Worm (Caenorhabditis elegans) whole organism, midembryonic: ENCODE results near the gene C54C6.4.

Source experiments
- T22C8.4 ChIP-seq: fragments of 200-800 bp; sonication (Bioruptor generic); IDR thresholded peaks from 2 replicates; pipeline ENCODE4 v1.3.6; 2022; ENCODE audit warnings: missing genetic modification characterization, missing compliant biosample characterization
- cog-1 ChIP-seq: sonication (generic microtip); optimal IDR thresholded peaks from 2 replicates; lab custom pipeline; 2016; ENCODE audit warnings: missing genetic modification characterization, missing compliant biosample characterization
- flt-1 ChIP-seq: fragments of 200-800 bp; sonication (Bioruptor generic); IDR thresholded peaks from 2 replicates; pipeline ENCODE4 v1.3.6; 2022; ENCODE audit warnings: missing genetic modification characterization, missing compliant biosample characterization
- klf-2 ChIP-seq: fragments of 200-800 bp; sonication (Bioruptor generic); conservative IDR thresholded peaks from 2 replicates; pipeline ENCODE4 v1.3.6; 2022; ENCODE audit warnings: missing genetic modification reagents, missing genetic modification characterization, missing compliant biosample characterization
- med-1 ChIP-seq: sonication (generic microtip); optimal IDR thresholded peaks from 2 replicates; lab custom pipeline; 2017; ENCODE audit warnings: missing genetic modification characterization, mild to moderate bottlenecking, missing compliant biosample characterization, antibody characterized with exemption, missing genetic modification reagents; ENCODE audit not compliant: insufficient read depth
- ref-1 ChIP-seq: fragments of 200-800 bp; sonication (Bioruptor generic); conservative IDR thresholded peaks from 2 replicates; pipeline ENCODE4 v1.3.6; 2022; ENCODE audit warnings: missing genetic modification reagents, missing genetic modification characterization, missing compliant biosample characterization
- tab-1 ChIP-seq: fragments of 200-800 bp; sonication (Bioruptor generic); IDR thresholded peaks from 2 replicates; pipeline ENCODE4 v1.3.6; 2022; ENCODE audit warnings: missing genetic modification characterization, missing compliant biosample characterization
- ztf-29 ChIP-seq: fragments of 200-800 bp; sonication (Bioruptor generic); IDR thresholded peaks from 2 replicates; pipeline ENCODE4 v1.3.6; 2022; ENCODE audit warnings: missing genetic modification reagents, missing genetic modification characterization, missing compliant biosample characterization

- TF ChIP-seq med-1 (GFP tag; lab: Kevin White, UChicago) (no peak), tab-1 (GFP tag; lab: Robert Waterston, UW) (no peak), cog-1 (tag; lab: Kevin White, UChicago) (no peak), T22C8.4 (no peak), flt-1 (GFP tag; lab: Robert Waterston, UW) (no peak), ztf-29 (GFP tag; lab: Robert Waterston, UW) (0 out of 2 replicates have a peak, but pooled peaks have one; percentile 24), klf-2 (GFP tag; lab: Robert Waterston, UW) (no peak), ref-1 (GFP tag; lab: Robert Waterston, UW) (no peak)
Measured at ce11 chrIII:3540424-3540823, 13.0 kb upstream of the C54C6.4 start.
